Fruit fly (Drosophila melanogaster): ENCODE measurements around the gene mxt.

DNA sequence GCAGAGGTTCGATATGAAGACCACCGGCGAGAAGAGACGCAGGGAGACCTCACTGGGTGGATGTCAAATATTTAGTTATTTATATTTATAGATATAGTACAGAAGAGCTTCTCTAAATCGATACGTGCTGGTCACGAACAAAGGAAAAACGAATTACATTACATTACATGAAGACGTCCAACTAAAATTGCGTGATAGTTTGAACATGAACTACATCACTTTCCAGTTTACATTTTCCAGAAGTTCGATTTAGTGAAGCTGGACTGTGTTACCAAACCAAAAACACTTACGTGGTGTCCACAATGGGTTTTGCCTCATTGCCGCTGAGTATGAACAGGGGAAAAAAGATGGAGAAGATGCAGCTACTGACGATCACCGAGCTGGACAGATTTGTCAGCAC lies 10.9 kb downstream of the mxt start:
- no peak for TF ChIP-seq CG8159 (tag; optimal IDR thresholded peaks at IDR 0.05)
- no peak for TF ChIP-seq CG8301 (tag; optimal IDR thresholded peaks at IDR 0.05)
- TF ChIP-seq CG9948 (tag; optimal IDR thresholded peaks at IDR 0.05): no peak

Data from whole organism, pupa.